Fruit fly (Drosophila melanogaster) whole organism, embryonic: ENCODE data around the gene RpL35A.

Experiments used
- Adf1 ChIP-seq: fragments of 200-800 bp; sonication (Bioruptor generic); IDR thresholded peaks from 2 replicates; pipeline ENCODE4 v1.3.6; 2022; ENCODE audit warnings: missing biosample characterization, missing genetic modification characterization
- B-H1 ChIP-seq: fragments of 200-800 bp; sonication (Bioruptor generic); IDR thresholded peaks from 3 replicates; pipeline ENCODE4 v1.3.6; 2022; ENCODE audit warnings: missing biosample characterization, missing genetic modification characterization
- CG10431 ChIP-seq: fragments of 200-800 bp; sonication (Bioruptor generic); optimal IDR thresholded peaks from 3 replicates; lab custom pipeline; 2018; ENCODE audit warnings: missing biosample characterization, mild to moderate bottlenecking, missing genetic modification characterization
- CG12769 ChIP-seq: fragments of 200-800 bp; sonication (Bioruptor generic); optimal IDR thresholded peaks from 2 replicates; lab custom pipeline; 2019; ENCODE audit warnings: missing biosample characterization, mild to moderate bottlenecking, missing genetic modification characterization, moderate library complexity
- CG13287 ChIP-seq: fragments of 200-800 bp; sonication (Bioruptor generic); IDR thresholded peaks from 2 replicates; pipeline ENCODE4 v1.3.6; 2022; ENCODE audit warnings: missing biosample characterization, missing genetic modification characterization; ENCODE audit not compliant: partially characterized antibody
- CG13894 ChIP-seq: fragments of 200-800 bp; sonication (Bioruptor generic); optimal IDR thresholded peaks from 3 replicates; lab custom pipeline; 2018; ENCODE audit warnings: missing biosample characterization, mild to moderate bottlenecking, missing genetic modification characterization, moderate library complexity
- CG14014 ChIP-seq: fragments of 200-800 bp; sonication (Bioruptor generic); IDR thresholded peaks from 2 replicates; pipeline ENCODE4 v1.3.6; 2022; ENCODE audit warnings: missing biosample characterization, missing genetic modification characterization
- CG15514 ChIP-seq: fragments of 200-800 bp; sonication (Bioruptor generic); optimal IDR thresholded peaks from 3 replicates; lab custom pipeline; 2017; ENCODE audit warnings: missing biosample characterization, missing genetic modification characterization, mild to moderate bottlenecking, moderate library complexity, missing genetic modification reagents
- CG15696 ChIP-seq: fragments of 200-800 bp; sonication (Bioruptor generic); optimal IDR thresholded peaks from 2 replicates; lab custom pipeline; 2019; ENCODE audit warnings: missing biosample characterization, mild to moderate bottlenecking, missing genetic modification characterization, moderate library complexity
- CG18599 ChIP-seq: fragments of 200-800 bp; sonication (Bioruptor generic); optimal IDR thresholded peaks from 3 replicates; lab custom pipeline; 2017; ENCODE audit warnings: missing biosample characterization, missing genetic modification characterization, mild to moderate bottlenecking, moderate library complexity, missing genetic modification reagents
- CG34376 ChIP-seq: fragments of 200-800 bp; sonication (Bioruptor generic); optimal IDR thresholded peaks from 2 replicates; lab custom pipeline; 2018; ENCODE audit warnings: missing biosample characterization, mild to moderate bottlenecking, missing genetic modification characterization
- CG3726 ChIP-seq: fragments of 200-800 bp; sonication (Bioruptor generic); IDR thresholded peaks from 3 replicates; pipeline ENCODE4, ENCODE4 v1.3.6; 2022; ENCODE audit warnings: missing biosample characterization, missing genetic modification characterization
- CG4404 ChIP-seq: fragments of 200-800 bp; sonication (Bioruptor generic); IDR thresholded peaks from 2 replicates; pipeline ENCODE4 v1.3.6; 2022; ENCODE audit warnings: missing biosample characterization, missing genetic modification characterization
- CG5180 ChIP-seq: fragments of 200-800 bp; sonication (Bioruptor generic); optimal IDR thresholded peaks from 3 replicates; lab custom pipeline; 2017; ENCODE audit warnings: missing biosample characterization, missing genetic modification characterization, mild to moderate bottlenecking, moderate library complexity, missing genetic modification reagents
- CG6175 ChIP-seq: fragments of 200-800 bp; sonication (Bioruptor generic); IDR thresholded peaks from 3 replicates; pipeline ENCODE4 v1.3.6; 2022; ENCODE audit warnings: missing biosample characterization, missing genetic modification characterization
- CG8290 ChIP-seq, 3 experiments: fragments of 200-800 bp; sonication (Bioruptor generic); optimal IDR thresholded peaks; 2 replicates each; lab custom pipeline; 2016 to 2019; ENCODE audit warnings: missing biosample characterization in 3 of 3, missing genetic modification characterization in 3 of 3, mild to moderate bottlenecking in 2 of 3, moderate library complexity in 1 of 3
- D19B ChIP-seq: fragments of 200-800 bp; sonication (Bioruptor generic); optimal IDR thresholded peaks from 2 replicates; lab custom pipeline; 2017; ENCODE audit warnings: missing biosample characterization, mild to moderate bottlenecking, missing genetic modification characterization
- Dbx ChIP-seq: fragments of 200-800 bp; sonication (Bioruptor generic); IDR thresholded peaks from 3 replicates; pipeline ENCODE4 v1.3.6; 2022; ENCODE audit warnings: missing biosample characterization, missing genetic modification characterization
- Deaf1 ChIP-seq: fragments of 200-800 bp; optimal IDR thresholded peaks from 3 replicates; lab custom pipeline; 2019; ENCODE audit warnings: missing biosample characterization, mild to moderate bottlenecking, missing genetic modification characterization, moderate library complexity
- Dfd ChIP-seq, 2 experiments: fragments of >200 bp; optimal IDR thresholded peaks; 2 replicates each; lab custom pipeline; 2017; ENCODE audit warnings: missing biosample characterization in 2 of 2, missing genetic modification characterization in 2 of 2
- Dip3 ChIP-seq: fragments of 200-800 bp; sonication (Bioruptor generic); optimal IDR thresholded peaks from 3 replicates; lab custom pipeline; 2016; ENCODE audit warnings: missing biosample characterization, missing genetic modification characterization
- Doc3 ChIP-seq: fragments of 200-800 bp; sonication (Bioruptor generic); IDR thresholded peaks from 3 replicates; pipeline ENCODE4 v1.3.6; 2022; ENCODE audit warnings: missing biosample characterization, missing genetic modification characterization; ENCODE audit not compliant: partially characterized antibody
- Dp ChIP-seq: fragments of 200-800 bp; sonication (Bioruptor generic); optimal IDR thresholded peaks from 2 replicates; lab custom pipeline; 2018; ENCODE audit warnings: missing biosample characterization, mild to moderate bottlenecking, missing genetic modification characterization, moderate library complexity
- E2f2 ChIP-seq: fragments of 200-800 bp; sonication (Bioruptor generic); IDR thresholded peaks from 2 replicates; pipeline ENCODE4 v1.3.6; 2022; ENCODE audit warnings: missing biosample characterization, missing genetic modification characterization
- Fer1 ChIP-seq: fragments of 200-800 bp; sonication (Bioruptor generic); optimal IDR thresholded peaks from 2 replicates; lab custom pipeline; 2017; ENCODE audit warnings: missing biosample characterization, mild to moderate bottlenecking, missing genetic modification characterization
- HLH54F ChIP-seq: fragments of 200-800 bp; sonication (Bioruptor generic); optimal IDR thresholded peaks from 3 replicates; lab custom pipeline; 2016; ENCODE audit warnings: missing biosample characterization, missing genetic modification characterization
- Hey ChIP-seq: fragments of 200-800 bp; sonication (Bioruptor generic); optimal IDR thresholded peaks from 3 replicates; lab custom pipeline; 2018; ENCODE audit warnings: missing biosample characterization, mild to moderate bottlenecking, missing genetic modification characterization
- Hr39 ChIP-seq: fragments of >200 bp; optimal IDR thresholded peaks from 2 replicates; lab custom pipeline; 2017
- MBD-R2 ChIP-seq: fragments of 200-800 bp; sonication (Bioruptor generic); IDR thresholded peaks from 2 replicates; pipeline ENCODE4 v1.3.6; 2022; ENCODE audit warnings: missing biosample characterization, missing genetic modification characterization
- Med ChIP-seq: fragments of 200-800 bp; sonication (Bioruptor generic); peaks from one replicate; lab custom pipeline; 2016; ENCODE audit warnings: missing biosample characterization, missing genetic modification characterization, mild to moderate bottlenecking, inconsistent platforms, moderate library complexity
- Myb ChIP-seq: fragments of 200-800 bp; sonication (Bioruptor generic); optimal IDR thresholded peaks from 2 replicates; lab custom pipeline; 2016; ENCODE audit warnings: missing biosample characterization, missing genetic modification characterization
- Oaz ChIP-seq: fragments of 200-800 bp; sonication (Bioruptor generic); IDR thresholded peaks from 2 replicates; pipeline ENCODE4 v1.3.6; 2022; ENCODE audit warnings: missing biosample characterization, missing genetic modification characterization
- Pdp1 ChIP-seq, 2 experiments: fragments of 200-800 bp; sonication (Bioruptor generic); optimal IDR thresholded peaks; 3 replicates each; lab custom pipeline; 2016; ENCODE audit warnings: missing biosample characterization in 2 of 2, missing genetic modification characterization in 2 of 2, mild to moderate bottlenecking in 1 of 2, moderate library complexity in 1 of 2
- Rfx ChIP-seq: fragments of 200-800 bp; sonication (Bioruptor generic); IDR thresholded peaks from 2 replicates; pipeline ENCODE4 v1.3.6; 2022; ENCODE audit warnings: missing biosample characterization, missing genetic modification characterization
- chinmo ChIP-seq: fragments of 200-800 bp; sonication (Bioruptor generic); IDR thresholded peaks from 4 replicates; pipeline ENCODE4 v1.3.6; 2022; ENCODE audit warnings: missing biosample characterization, missing genetic modification characterization; ENCODE audit not compliant: partially characterized antibody
- cwo ChIP-seq: fragments of 200-800 bp; sonication (Bioruptor generic); optimal IDR thresholded peaks from 3 replicates; lab custom pipeline; 2017; ENCODE audit warnings: missing biosample characterization, missing genetic modification characterization, mild to moderate bottlenecking, moderate library complexity, missing genetic modification reagents
- exex ChIP-seq: fragments of 200-800 bp; sonication (Bioruptor generic); optimal IDR thresholded peaks from 4 replicates; lab custom pipeline; 2018; ENCODE audit warnings: missing biosample characterization, mild to moderate bottlenecking, missing genetic modification characterization, moderate library complexity
- pfk ChIP-seq: fragments of 200-800 bp; sonication (Bioruptor generic); optimal IDR thresholded peaks from 2 replicates; lab custom pipeline; 2018; ENCODE audit warnings: missing biosample characterization, mild to moderate bottlenecking, missing genetic modification characterization, moderate library complexity
- pita ChIP-seq: fragments of 200-800 bp; sonication (Bioruptor generic); optimal IDR thresholded peaks from 2 replicates; lab custom pipeline; 2017; ENCODE audit warnings: missing biosample characterization, mild to moderate bottlenecking, missing genetic modification characterization
- run ChIP-seq: fragments of 200-800 bp; sonication (Bioruptor generic); optimal IDR thresholded peaks from 3 replicates; lab custom pipeline; 2018; ENCODE audit warnings: missing biosample characterization, mild to moderate bottlenecking, missing genetic modification characterization
- scrt ChIP-seq: fragments of 200-800 bp; sonication (Bioruptor generic); optimal IDR thresholded peaks from 2 replicates; lab custom pipeline; 2018; ENCODE audit warnings: missing biosample characterization, mild to moderate bottlenecking, missing genetic modification characterization, moderate library complexity
- sens ChIP-seq: fragments of 200-800 bp; sonication (Bioruptor generic); peaks from one replicate; lab custom pipeline; 2016; ENCODE audit warnings: missing biosample characterization, missing genetic modification characterization
- sens-2 ChIP-seq: fragments of 200-800 bp; sonication (Bioruptor generic); IDR thresholded peaks from 2 replicates; pipeline ENCODE4 v1.3.6; 2022; ENCODE audit warnings: missing biosample characterization, missing genetic modification characterization
- sug ChIP-seq: fragments of 200-800 bp; optimal IDR thresholded peaks from 2 replicates; lab custom pipeline; 2019; ENCODE audit warnings: missing biosample characterization, mild to moderate bottlenecking, missing genetic modification characterization, moderate library complexity
- vnd ChIP-seq: fragments of 200-800 bp; sonication (Bioruptor generic); IDR thresholded peaks from 3 replicates; pipeline ENCODE4 v1.3.6; 2022; ENCODE audit warnings: missing biosample characterization, missing genetic modification characterization; ENCODE audit not compliant: partially characterized antibody
- wdn ChIP-seq: fragments of 200-800 bp; sonication (Bioruptor generic); IDR thresholded peaks from 2 replicates; pipeline ENCODE4 v1.3.6; 2022; ENCODE audit warnings: missing biosample characterization, missing genetic modification characterization
- zfh1 ChIP-seq: fragments of 200-800 bp; sonication (Bioruptor generic); IDR thresholded peaks from 3 replicates; pipeline ENCODE4 v1.3.6; 2022; ENCODE audit warnings: missing biosample characterization, missing genetic modification characterization

RpL35A gene

DNA sequence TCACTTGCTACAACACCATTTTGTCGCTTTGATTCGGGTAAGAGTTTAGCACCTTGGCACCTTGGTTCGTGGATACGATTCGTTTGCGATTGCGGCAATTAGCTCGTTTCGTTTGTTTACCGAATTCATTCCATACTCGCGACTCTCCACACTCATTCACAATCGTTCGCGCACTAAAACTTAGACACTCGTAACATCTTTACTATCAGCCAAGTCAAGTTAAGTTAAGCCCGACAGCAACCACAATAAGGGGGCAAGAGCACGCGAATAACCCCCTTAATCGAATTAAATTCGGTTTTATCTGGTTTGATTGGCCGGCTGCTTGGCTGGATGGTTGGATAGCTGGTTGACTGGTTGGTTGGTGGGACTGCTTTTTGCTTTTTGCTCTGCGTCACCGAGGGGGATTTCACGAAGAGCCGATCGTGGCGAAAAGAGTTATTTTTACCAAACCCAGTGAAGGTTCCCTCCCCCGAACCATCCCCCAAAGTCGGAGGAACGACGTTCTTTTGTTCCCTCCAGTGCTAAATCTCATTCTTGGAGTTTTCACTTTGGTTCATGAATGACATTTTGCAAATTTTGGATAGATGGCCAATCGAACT, 37.0 kb upstream of the RpL35A start (continued):
- 0 out of 4 replicates have a peak, but pooled peaks have one; percentile 73 for TF ChIP-seq chinmo (GFP tag; lab: Robert Waterston, UW)

DNA sequence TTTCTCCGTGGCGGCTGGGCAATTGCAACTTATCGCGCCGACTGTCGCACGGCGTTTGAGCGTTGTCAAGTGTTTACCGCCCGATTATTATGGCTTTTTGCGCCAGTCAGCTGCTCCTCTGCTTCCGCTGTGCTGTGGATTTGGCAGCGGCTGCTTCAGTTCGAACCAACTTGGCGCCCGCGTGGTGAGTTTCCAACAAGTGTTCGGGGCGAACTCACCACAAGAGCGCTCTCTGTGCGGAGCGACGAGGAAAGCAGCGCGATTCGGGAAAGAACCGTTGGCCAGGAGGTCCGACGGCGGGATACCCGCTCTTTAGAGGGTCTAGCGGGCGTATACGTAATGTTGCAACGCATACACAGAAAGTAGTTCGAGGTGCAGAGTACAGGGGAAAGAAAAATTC, 35.7 kb upstream of the RpL35A start, which contains the start of gene NKCC:
NKCC (minus strand) TSS at position 57 of the 400 bp plus-strand sequence.
- no peak for TF ChIP-seq sens (GFP tag; lab: Kevin White, UChicago)
- TF ChIP-seq Pdp1 (GFP tag; optimal IDR thresholded peaks at IDR 0.05; lab: Kevin White, UChicago), result peak in 1 of 2 experiments; percentile 3
- no peak for TF ChIP-seq Oaz
- 0 out of 3 replicates have a peak, but pooled peaks have one; percentile 15 for TF ChIP-seq vnd (GFP tag; lab: Robert Waterston, UW)
- TF ChIP-seq zfh1 (GFP tag; lab: Robert Waterston, UW), result 0 out of 3 replicates have a peak, but pooled peaks have one; percentile 12
- peak; percentile 15 for TF ChIP-seq CG34376
- peak; percentile 22 for TF ChIP-seq sug
- peak; percentile 30 for TF ChIP-seq CG12769
- peak; percentile 82 for TF ChIP-seq Med (GFP tag; lab: Kevin White, UChicago)
- TF ChIP-seq CG14014, result 0 out of 2 replicates have a peak, but pooled peaks have one; percentile 12
- no peak for TF ChIP-seq B-H1 (GFP tag; lab: Robert Waterston, UW)
- peak; percentile 86 for TF ChIP-seq CG5180
- no peak for TF ChIP-seq CG8290 (GFP tag; optimal IDR thresholded peaks at IDR 0.05; lab: Kevin White, UChicago)
- TF ChIP-seq CG8290 (tag; optimal IDR thresholded peaks at IDR 0.05; lab: Kevin White, UChicago), result peak in 1 of 2 experiments; percentile 3
- peak; percentile 31 for TF ChIP-seq scrt (GFP tag; lab: Kevin White, UChicago)
- no peak for TF ChIP-seq HLH54F (GFP tag; lab: Kevin White, UChicago)
- 0 out of 4 replicates have a peak, but pooled peaks have one; percentile 34 for TF ChIP-seq chinmo (GFP tag; lab: Robert Waterston, UW)
- TF ChIP-seq Fer1, result peak; percentile 18
- peak; percentile 29; the same call in 1 of the 2 replicates for TF ChIP-seq CG13287 (GFP tag; lab: Robert Waterston, UW)
- TF ChIP-seq Deaf1 (tag; lab: Kevin White, UChicago), result peak; percentile 80
- TF ChIP-seq D19B (GFP tag; lab: Kevin White, UChicago), result peak; percentile 27
- TF ChIP-seq exex, result peak; percentile 4
- TF ChIP-seq sens-2 (GFP tag; lab: Robert Waterston, UW), result 0 out of 2 replicates have a peak, but pooled peaks have one; percentile 4
- 0 out of 2 replicates have a peak, but pooled peaks have one; percentile 18 for TF ChIP-seq MBD-R2 (GFP tag; lab: Robert Waterston, UW)
- TF ChIP-seq E2f2 (GFP tag; lab: Robert Waterston, UW), result peak; percentile 46; the same call in 1 of the 2 replicates
- peak; percentile 10 for TF ChIP-seq Dp (GFP tag; lab: Kevin White, UChicago)
- TF ChIP-seq CG15514 (GFP tag; lab: Kevin White, UChicago), result peak; percentile 25
- peak; percentile 13 for TF ChIP-seq CG13894 (tag; lab: Kevin White, UChicago)
- TF ChIP-seq Adf1, result peak; percentile 57
- no peak for TF ChIP-seq CG6175 (GFP tag; lab: Robert Waterston, UW)
- peak; percentile 1 for TF ChIP-seq Myb (GFP tag; lab: Kevin White, UChicago)
- no peak for TF ChIP-seq CG10431
- no peak for TF ChIP-seq pita (GFP tag; lab: Kevin White, UChicago)

DNA sequence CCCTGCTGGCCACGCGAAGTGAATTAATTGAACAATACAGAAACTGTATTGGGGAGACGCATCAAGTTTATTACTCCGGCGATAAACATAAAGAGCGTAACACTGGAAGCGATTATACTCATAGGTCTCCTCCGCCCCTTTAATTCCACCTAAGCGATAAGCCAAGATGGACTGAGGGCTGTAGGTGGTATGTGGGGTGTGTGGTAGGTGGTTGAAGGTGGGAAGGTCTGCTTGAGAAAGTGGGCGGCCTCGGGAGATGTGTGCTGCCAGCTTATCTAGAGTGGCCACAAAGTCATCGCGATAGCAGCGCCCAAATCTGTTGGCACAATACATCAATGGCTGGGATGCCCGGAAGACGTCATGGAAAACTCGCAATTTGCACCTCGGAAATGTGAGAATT, 30.7 kb upstream of the RpL35A start:
- TF ChIP-seq cwo (GFP tag; lab: Kevin White, UChicago) (peak; percentile 31), CG34376 (peak; percentile 36), CG4404 (no peak), wdn (GFP tag; lab: Robert Waterston, UW) (no peak), Hey (peak; percentile 64), CG15696 (no peak), run (tag; lab: Kevin White, UChicago) (no peak), Doc3 (GFP tag; lab: Robert Waterston, UW) (no peak), CG3726 (no peak), Dip3 (GFP tag; lab: Kevin White, UChicago) (no peak), pfk (GFP tag; lab: Kevin White, UChicago) (no peak), CG18599 (GFP tag; lab: Kevin White, UChicago) (peak; percentile 12), Dbx (0 out of 3 replicates have a peak, but pooled peaks have one; percentile 5), Rfx (GFP tag; lab: Robert Waterston, UW) (no peak), Hr39 (lab: Kevin White, UChicago) (no peak), Dfd (GFP tag; optimal IDR thresholded peaks at IDR 0.05; lab: Kevin White, UChicago) (no peak)
